Fruit fly (Drosophila melanogaster) whole organism, embryonic: ENCODE results near the gene CG2187.

Experiments used
- Adf1 ChIP-seq: fragments of 200-800 bp; sonication (Bioruptor generic); IDR thresholded peaks from 2 replicates; pipeline ENCODE4 v1.3.6; 2022; ENCODE audit warnings: missing biosample characterization, missing genetic modification characterization
- Bgb ChIP-seq: fragments of 200-800 bp; sonication (Bioruptor generic); IDR thresholded peaks from 2 replicates; pipeline ENCODE4 v1.3.6; 2022; ENCODE audit warnings: missing biosample characterization, missing genetic modification characterization; ENCODE audit not compliant: partially characterized antibody
- Blimp-1 ChIP-seq: fragments of 200-800 bp; sonication (Bioruptor generic); optimal IDR thresholded peaks from 3 replicates; lab custom pipeline; 2018; ENCODE audit warnings: missing biosample characterization, missing genetic modification characterization, mild to moderate bottlenecking, moderate library complexity, missing genetic modification reagents
- CG11504 ChIP-seq: fragments of 200-800 bp; sonication (Bioruptor generic); optimal IDR thresholded peaks from 3 replicates; lab custom pipeline; 2019; ENCODE audit warnings: missing biosample characterization, mild to moderate bottlenecking, missing genetic modification characterization, moderate library complexity
- CG11723 ChIP-seq: fragments of 200-800 bp; sonication (Bioruptor generic); optimal IDR thresholded peaks from 2 replicates; lab custom pipeline; 2017; ENCODE audit warnings: missing biosample characterization, mild to moderate bottlenecking, missing genetic modification characterization
- CG1233 ChIP-seq: fragments of 200-800 bp; sonication (Bioruptor generic); optimal IDR thresholded peaks from 4 replicates; lab custom pipeline; 2018; ENCODE audit warnings: missing biosample characterization, mild to moderate bottlenecking, missing genetic modification characterization
- CG1602 ChIP-seq: fragments of 200-800 bp; sonication (Bioruptor generic); optimal IDR thresholded peaks from 3 replicates; lab custom pipeline; 2016; ENCODE audit warnings: missing biosample characterization, missing genetic modification characterization
- CG17829 ChIP-seq: fragments of 200-800 bp; optimal IDR thresholded peaks from 2 replicates; lab custom pipeline; 2019; ENCODE audit warnings: missing biosample characterization, mild to moderate bottlenecking, missing genetic modification characterization, moderate library complexity
- CG18011 ChIP-seq: fragments of 200-800 bp; sonication (Bioruptor generic); optimal IDR thresholded peaks from 2 replicates; lab custom pipeline; 2017; ENCODE audit warnings: missing biosample characterization, missing genetic modification characterization, mild to moderate bottlenecking, moderate library complexity, missing genotype
- CG1832 ChIP-seq: fragments of 200-800 bp; sonication (Bioruptor generic); optimal IDR thresholded peaks from 2 replicates; lab custom pipeline; 2017; ENCODE audit warnings: missing biosample characterization, mild to moderate bottlenecking, missing genetic modification characterization, inconsistent platforms
- CG2120 ChIP-seq: fragments of 200-800 bp; sonication (Bioruptor generic); optimal IDR thresholded peaks from 3 replicates; lab custom pipeline; 2016; ENCODE audit warnings: missing biosample characterization, missing genetic modification characterization
- CG30431 ChIP-seq: fragments of 200-800 bp; sonication (Bioruptor generic); optimal IDR thresholded peaks from 2 replicates; lab custom pipeline; 2017; ENCODE audit warnings: missing biosample characterization, missing genetic modification characterization
- CG3281 ChIP-seq: fragments of 200-800 bp; sonication (Bioruptor generic); optimal IDR thresholded peaks from 3 replicates; lab custom pipeline; 2017; ENCODE audit warnings: missing biosample characterization, mild to moderate bottlenecking, missing genetic modification characterization
- CG33213 ChIP-seq: fragments of 200-800 bp; sonication (Bioruptor generic); optimal IDR thresholded peaks from 3 replicates; lab custom pipeline; 2016; ENCODE audit warnings: missing biosample characterization, missing genetic modification characterization
- CG3407 ChIP-seq: fragments of 200-800 bp; sonication (Bioruptor generic); optimal IDR thresholded peaks from 2 replicates; lab custom pipeline; 2018; ENCODE audit warnings: missing biosample characterization, mild to moderate bottlenecking, missing genetic modification characterization
- CG4360 ChIP-seq: fragments of 200-800 bp; sonication (Bioruptor generic); IDR thresholded peaks from 2 replicates; pipeline ENCODE4 v1.3.6; 2022; ENCODE audit warnings: missing biosample characterization, missing genetic modification characterization
- CG4424 ChIP-seq: fragments of 200-800 bp; sonication (Bioruptor generic); optimal IDR thresholded peaks from 3 replicates; lab custom pipeline; 2016; ENCODE audit warnings: missing biosample characterization, missing genetic modification characterization
- CG6654 ChIP-seq: fragments of 200-800 bp; sonication (Bioruptor generic); optimal IDR thresholded peaks from 2 replicates; lab custom pipeline; 2017; ENCODE audit warnings: missing biosample characterization, mild to moderate bottlenecking, missing genetic modification characterization
- CG7556 ChIP-seq: fragments of 200-800 bp; sonication (Bioruptor generic); optimal IDR thresholded peaks from 2 replicates; lab custom pipeline; 2017; ENCODE audit warnings: missing biosample characterization, mild to moderate bottlenecking, missing genetic modification characterization
- CG8281 ChIP-seq: fragments of 200-800 bp; sonication (Bioruptor generic); optimal IDR thresholded peaks from 2 replicates; lab custom pipeline; 2018; ENCODE audit warnings: missing biosample characterization, mild to moderate bottlenecking, missing genetic modification characterization, moderate library complexity
- CG8924 ChIP-seq: fragments of 200-800 bp; optimal IDR thresholded peaks from 3 replicates; lab custom pipeline; 2019; ENCODE audit warnings: missing biosample characterization, mild to moderate bottlenecking, missing genetic modification characterization, moderate library complexity
- CG9215 ChIP-seq: fragments of 200-800 bp; sonication (Bioruptor generic); IDR thresholded peaks from 2 replicates; pipeline ENCODE4 v1.3.6; 2022; ENCODE audit warnings: missing biosample characterization, missing genetic modification characterization
- CG9437 ChIP-seq: fragments of 200-800 bp; sonication (Bioruptor generic); optimal IDR thresholded peaks from 2 replicates; lab custom pipeline; 2018; ENCODE audit warnings: missing biosample characterization, mild to moderate bottlenecking, missing genetic modification characterization
- CG9797 ChIP-seq: fragments of 200-800 bp; sonication (Bioruptor generic); optimal IDR thresholded peaks from 3 replicates; lab custom pipeline; 2018; ENCODE audit warnings: missing biosample characterization, mild to moderate bottlenecking, missing genetic modification characterization
- CG9932 ChIP-seq: fragments of 200-800 bp; sonication (Bioruptor generic); IDR thresholded peaks from 2 replicates; pipeline ENCODE4 v1.3.6; 2022; ENCODE audit warnings: missing biosample characterization, missing genetic modification characterization
- Camta ChIP-seq: fragments of 200-800 bp; sonication (Bioruptor generic); optimal IDR thresholded peaks from 2 replicates; lab custom pipeline; 2016; ENCODE audit warnings: missing biosample characterization, missing genetic modification characterization
- D19B ChIP-seq: fragments of 200-800 bp; sonication (Bioruptor generic); optimal IDR thresholded peaks from 2 replicates; lab custom pipeline; 2017; ENCODE audit warnings: missing biosample characterization, mild to moderate bottlenecking, missing genetic modification characterization
- Deaf1 ChIP-seq: fragments of 200-800 bp; optimal IDR thresholded peaks from 3 replicates; lab custom pipeline; 2019; ENCODE audit warnings: missing biosample characterization, mild to moderate bottlenecking, missing genetic modification characterization, moderate library complexity
- Dek ChIP-seq: fragments of 200-800 bp; sonication (Bioruptor generic); optimal IDR thresholded peaks from 3 replicates; lab custom pipeline; 2019; ENCODE audit warnings: missing biosample characterization, mild to moderate bottlenecking, missing genetic modification characterization, moderate library complexity
- H2.0 ChIP-seq: fragments of 200-800 bp; sonication (Bioruptor generic); IDR thresholded peaks from 2 replicates; pipeline ENCODE4 v1.3.6; 2022; ENCODE audit warnings: missing biosample characterization, missing genetic modification characterization
- HHEX ChIP-seq: fragments of 200-800 bp; sonication (Bioruptor generic); optimal IDR thresholded peaks from 3 replicates; lab custom pipeline; 2017; ENCODE audit warnings: missing biosample characterization, mild to moderate bottlenecking, missing genetic modification characterization, missing genetic modification reagents
- Hr3 ChIP-seq: fragments of 200-800 bp; sonication (Bioruptor generic); optimal IDR thresholded peaks from 3 replicates; lab custom pipeline; 2016; ENCODE audit warnings: missing biosample characterization, missing genetic modification characterization
- Trl ChIP-seq, 3 experiments: fragments of >200 bp in 2 of 3; fragments of 200-800 bp in 1 of 3; sonication (Bioruptor generic) in 1 of 3; optimal IDR thresholded peaks; 2 replicates in 1 of 3; 3 replicates in 2 of 3; lab custom pipeline; 2016 to 2017; ENCODE audit warnings: missing biosample characterization in 1 of 3, missing genetic modification characterization in 1 of 3
- Xbp1 ChIP-seq: fragments of 200-800 bp; sonication (Bioruptor generic); optimal IDR thresholded peaks from 3 replicates; lab custom pipeline; 2016; ENCODE audit warnings: missing biosample characterization, mild to moderate bottlenecking, missing genetic modification characterization
- az2 ChIP-seq: fragments of 200-800 bp; sonication (Bioruptor generic); optimal IDR thresholded peaks from 3 replicates; lab custom pipeline; 2016; ENCODE audit warnings: missing biosample characterization, missing genetic modification characterization
- bcd ChIP-seq: fragments of 200-800 bp; sonication (Bioruptor generic); optimal IDR thresholded peaks from 2 replicates; lab custom pipeline; 2017; ENCODE audit warnings: missing biosample characterization, mild to moderate bottlenecking, missing genetic modification characterization
- bowl ChIP-seq: fragments of 200-800 bp; sonication (Bioruptor generic); IDR thresholded peaks from 2 replicates; pipeline ENCODE4 v1.3.6; 2022; ENCODE audit warnings: missing biosample characterization, missing genetic modification characterization
- cg ChIP-seq: fragments of 200-800 bp; sonication (Bioruptor generic); optimal IDR thresholded peaks from 3 replicates; lab custom pipeline; 2019; ENCODE audit warnings: missing biosample characterization, mild to moderate bottlenecking, missing genetic modification characterization, moderate library complexity
- crol ChIP-seq: fragments of 200-800 bp; sonication (Bioruptor generic); IDR thresholded peaks from 2 replicates; pipeline ENCODE4 v1.3.6; 2022; ENCODE audit warnings: missing biosample characterization, missing genetic modification characterization
- ewg ChIP-seq: fragments of 200-800 bp; sonication (Bioruptor generic); optimal IDR thresholded peaks from 3 replicates; lab custom pipeline; 2017; ENCODE audit warnings: mild to moderate bottlenecking, missing biosample characterization, missing genetic modification reagents, missing genetic modification characterization
- gsb ChIP-seq: fragments of 200-800 bp; sonication (Bioruptor generic); IDR thresholded peaks from 2 replicates; pipeline ENCODE4 v1.3.6; 2022; ENCODE audit warnings: missing biosample characterization, missing genetic modification characterization
- kni ChIP-seq: fragments of 200-800 bp; sonication (Bioruptor generic); optimal IDR thresholded peaks from 3 replicates; lab custom pipeline; 2017; ENCODE audit warnings: mild to moderate bottlenecking, missing biosample characterization, missing genetic modification reagents, missing genetic modification characterization
- nmo ChIP-seq: fragments of 200-800 bp; sonication (Bioruptor generic); optimal IDR thresholded peaks from 2 replicates; lab custom pipeline; 2018; ENCODE audit warnings: missing biosample characterization, mild to moderate bottlenecking, missing genetic modification characterization, moderate library complexity
- phol ChIP-seq: fragments of 200-800 bp; sonication (Bioruptor generic); optimal IDR thresholded peaks from 3 replicates; lab custom pipeline; 2018; ENCODE audit warnings: missing biosample characterization, mild to moderate bottlenecking, missing genetic modification characterization, moderate library complexity
- pros ChIP-seq: fragments of 200-800 bp; sonication (Bioruptor generic); optimal IDR thresholded peaks from 3 replicates; lab custom pipeline; 2019; ENCODE audit warnings: missing biosample characterization, mild to moderate bottlenecking, missing genetic modification characterization, moderate library complexity
- sens ChIP-seq: fragments of 200-800 bp; sonication (Bioruptor generic); peaks from one replicate; lab custom pipeline; 2016; ENCODE audit warnings: missing biosample characterization, missing genetic modification characterization
- slbo ChIP-seq: fragments of 200-800 bp; sonication (Bioruptor generic); IDR thresholded peaks from 2 replicates; pipeline ENCODE4 v1.3.6; 2022; ENCODE audit warnings: missing biosample characterization, missing genetic modification characterization
- unpg ChIP-seq: fragments of 200-800 bp; sonication (Bioruptor generic); optimal IDR thresholded peaks from 3 replicates; lab custom pipeline; 2018; ENCODE audit warnings: missing biosample characterization, mild to moderate bottlenecking, missing genetic modification characterization, moderate library complexity

The CG2187 gene

DNA sequence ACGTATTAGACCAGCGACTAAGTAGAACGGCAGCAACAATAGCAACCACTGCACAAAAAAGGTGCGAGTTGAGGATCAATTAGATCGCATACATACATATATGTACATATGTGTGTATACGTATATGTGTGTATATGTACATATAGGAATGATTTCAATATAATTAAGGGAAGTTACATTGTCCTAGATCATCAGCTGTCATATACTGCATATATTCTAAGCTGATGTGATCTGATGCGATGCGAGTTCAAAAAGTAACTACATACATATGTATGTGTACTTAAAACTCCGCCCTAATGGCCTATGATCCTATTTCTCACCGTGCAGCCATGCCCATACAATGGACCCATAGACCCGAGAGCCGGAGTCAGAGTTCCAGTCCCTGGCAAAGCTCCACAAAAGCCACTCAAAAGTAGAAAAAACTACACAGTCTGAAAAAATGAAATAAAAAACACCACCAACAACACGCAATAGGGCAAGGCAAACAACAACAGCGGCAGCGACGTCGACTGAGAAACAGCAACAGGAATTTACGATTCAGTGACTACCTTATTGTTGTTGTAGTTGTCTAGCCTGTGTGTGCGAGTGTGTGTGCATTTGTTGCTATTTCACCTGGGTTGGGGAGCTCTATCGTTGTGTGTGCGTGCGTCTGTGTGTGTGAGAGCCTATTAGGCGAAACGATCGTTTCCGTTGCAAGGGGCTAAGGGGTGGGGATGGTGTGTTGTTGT is 35.1 kb downstream of the CG2187 start:
- TF ChIP-seq CG2120 (peak; percentile 22), Camta (GFP tag; lab: Kevin White, UChicago) (peak; percentile 29), CG9437 (GFP tag; lab: Kevin White, UChicago) (no peak), CG1602 (GFP tag; lab: Kevin White, UChicago) (no peak), Trl (optimal IDR thresholded peaks at IDR 0.05; lab: Kevin White, UChicago) (peak in 1 of 2 experiments; percentile 24), Trl (GFP tag; optimal IDR thresholded peaks at IDR 0.05; lab: Kevin White, UChicago) (no peak), cg (peak; percentile 89), CG1233 (peak; percentile 25), CG8924 (tag; lab: Kevin White, UChicago) (peak; percentile 35), CG3407 (GFP tag; lab: Kevin White, UChicago) (no peak), CG1832 (GFP tag; lab: Kevin White, UChicago) (no peak), Blimp-1 (peak; percentile 34), CG11504 (tag; lab: Kevin White, UChicago) (peak; percentile 54), kni (GFP tag; lab: Kevin White, UChicago) (peak; percentile 55), sens (GFP tag; lab: Kevin White, UChicago) (peak; percentile 88), CG30431 (GFP tag; lab: Kevin White, UChicago) (no peak), CG9932 (GFP tag; lab: Robert Waterston, UW) (peak; percentile 7; the same call in 1 of the 2 replicates), Adf1 (peak; percentile 84), crol (peak; percentile 59; the same call in 1 of the 2 replicates), H2.0 (GFP tag; lab: Robert Waterston, UW) (no peak), D19B (GFP tag; lab: Kevin White, UChicago) (no peak), Hr3 (GFP tag; lab: Kevin White, UChicago) (no peak), CG11723 (GFP tag; lab: Kevin White, UChicago) (peak; percentile 26), CG9797 (GFP tag; lab: Kevin White, UChicago) (no peak), slbo (GFP tag; lab: Robert Waterston, UW) (0 out of 2 replicates have a peak, but pooled peaks have one; percentile 9), CG33213 (no peak), nmo (GFP tag; lab: Kevin White, UChicago) (peak; percentile 47), CG3281 (peak; percentile 25), phol (tag; lab: Kevin White, UChicago) (peak; percentile 50), CG4360 (peak; percentile 99), unpg (peak; percentile 4), bowl (GFP tag; lab: Robert Waterston, UW) (no peak), Deaf1 (tag; lab: Kevin White, UChicago) (peak; percentile 53), bcd (peak; percentile 15), CG8281 (no peak), CG18011 (GFP tag; lab: Kevin White, UChicago) (no peak), pros (peak; percentile 46), gsb (GFP tag; lab: Robert Waterston, UW) (no peak), CG9215 (GFP tag; lab: Robert Waterston, UW) (peak; percentile 41; the same call in 1 of the 2 replicates), CG17829 (no peak), Dek (peak; percentile 2), Xbp1 (GFP tag; lab: Kevin White, UChicago) (peak; percentile 7), CG4424 (peak; percentile 8), Bgb (GFP tag; lab: Robert Waterston, UW) (0 out of 2 replicates have a peak, but pooled peaks have one; percentile 38), CG7556 (GFP tag; lab: Kevin White, UChicago) (peak; percentile 38), HHEX (GFP tag; lab: Kevin White, UChicago) (no peak), ewg (GFP tag; lab: Kevin White, UChicago) (no peak), az2 (GFP tag; lab: Kevin White, UChicago) (no peak), CG6654 (GFP tag; lab: Kevin White, UChicago) (no peak)
